Worm (Caenorhabditis elegans) whole organism, L2 larva: ENCODE results near the gene hrg-5.

Experiments used
- C34F6.9 ChIP-seq: fragments of 150-350 bp; optimal IDR thresholded peaks from 2 replicates; lab custom pipeline; 2014; ENCODE audit warnings: missing biosample characterization, missing genetic modification characterization
- F13H6.1 ChIP-seq: sonication (generic microtip); optimal IDR thresholded peaks from 2 replicates; lab custom pipeline; 2016; ENCODE audit warnings: missing genetic modification characterization, missing compliant biosample characterization
- R02D3.7 ChIP-seq: fragments of 150-350 bp; optimal IDR thresholded peaks from 2 replicates; lab custom pipeline; 2014; ENCODE audit warnings: missing biosample characterization, missing genetic modification characterization
- Y55F3AM.14 ChIP-seq: fragments of 200-800 bp; sonication (Bioruptor generic); optimal IDR thresholded peaks from 2 replicates; lab custom pipeline; 2018; ENCODE audit warnings: mild to moderate bottlenecking, missing genetic modification characterization, missing compliant biosample characterization
- alr-1 ChIP-seq: fragments of 150-350 bp; optimal IDR thresholded peaks from 2 replicates; lab custom pipeline; 2014; ENCODE audit warnings: missing biosample characterization, missing genetic modification characterization
- blmp-1 ChIP-seq: sonication (generic microtip); optimal IDR thresholded peaks from 2 replicates; lab custom pipeline; 2017; ENCODE audit warnings: missing genetic modification characterization, mild to moderate bottlenecking, missing compliant biosample characterization, antibody characterized with exemption, moderate library complexity; ENCODE audit not compliant: insufficient read depth
- ceh-16 ChIP-seq: fragments of 150-350 bp; optimal IDR thresholded peaks from 2 replicates; lab custom pipeline; 2014; ENCODE audit warnings: missing biosample characterization, missing genetic modification characterization
- ceh-82 ChIP-seq: fragments of 150-350 bp; optimal IDR thresholded peaks from 2 replicates; lab custom pipeline; 2014; ENCODE audit warnings: missing biosample characterization, missing genetic modification characterization
- crh-2 ChIP-seq: sonication (generic microtip); optimal IDR thresholded peaks from 2 replicates; lab custom pipeline; 2017; ENCODE audit warnings: missing biosample characterization, missing genetic modification characterization
- egl-27 ChIP-seq: sonication (generic microtip); optimal IDR thresholded peaks from 3 replicates; lab custom pipeline; 2017; ENCODE audit warnings: missing biosample characterization, missing genetic modification reagents, missing genetic modification characterization
- elt-1 ChIP-seq: fragments of 150-350 bp; optimal IDR thresholded peaks from 2 replicates; lab custom pipeline; 2014; ENCODE audit warnings: missing biosample characterization, missing genetic modification characterization
- elt-3 ChIP-seq: sonication (generic microtip); optimal IDR thresholded peaks from 2 replicates; lab custom pipeline; 2017; ENCODE audit warnings: missing biosample characterization, missing genetic modification characterization
- fos-1 ChIP-seq: fragments of 150-350 bp; optimal IDR thresholded peaks from 2 replicates; lab custom pipeline; 2014; ENCODE audit warnings: missing biosample characterization, missing genetic modification characterization
- lin-11 ChIP-seq: fragments of 150-350 bp; sonication (generic microtip); optimal IDR thresholded peaks from 2 replicates; lab custom pipeline; 2014; ENCODE audit warnings: missing biosample characterization, missing genetic modification characterization, inconsistent platforms, mixed read lengths
- lin-13 ChIP-seq: fragments of 150-350 bp; optimal IDR thresholded peaks from 2 replicates; lab custom pipeline; 2014; ENCODE audit warnings: missing biosample characterization, missing genetic modification reagents, missing genetic modification characterization
- lsy-2 ChIP-seq, 2 experiments: fragments of 150-350 bp in 1 of 2; sonication (generic microtip) in 1 of 2; optimal IDR thresholded peaks; 2 replicates each; lab custom pipeline; 2014 to 2017; ENCODE audit warnings: missing biosample characterization in 2 of 2, missing genetic modification characterization in 2 of 2
- mab-5 ChIP-seq: fragments of 150-350 bp; optimal IDR thresholded peaks from 2 replicates; lab custom pipeline; 2014; ENCODE audit warnings: missing biosample characterization, missing genetic modification characterization
- mbf-1 ChIP-seq: sonication (generic microtip); optimal IDR thresholded peaks from 2 replicates; lab custom pipeline; 2017; ENCODE audit warnings: missing biosample characterization, missing genetic modification characterization
- nhr-10 ChIP-seq: sonication (generic microtip); optimal IDR thresholded peaks from 2 replicates; lab custom pipeline; 2017; ENCODE audit warnings: missing biosample characterization, missing genetic modification characterization
- nhr-11 ChIP-seq: fragments of 150-350 bp; optimal IDR thresholded peaks from 2 replicates; lab custom pipeline; 2014; ENCODE audit warnings: missing biosample characterization, missing genetic modification characterization
- nhr-12 ChIP-seq: fragments of 150-350 bp; optimal IDR thresholded peaks from 2 replicates; lab custom pipeline; 2014; ENCODE audit warnings: missing biosample characterization, missing genetic modification characterization
- nhr-23 ChIP-seq: fragments of 150-350 bp; optimal IDR thresholded peaks from 2 replicates; lab custom pipeline; 2014; ENCODE audit warnings: missing biosample characterization, missing genetic modification reagents, missing genetic modification characterization
- nhr-237 ChIP-seq: fragments of 150-350 bp; optimal IDR thresholded peaks from 2 replicates; lab custom pipeline; 2014; ENCODE audit warnings: missing biosample characterization, missing genetic modification characterization
- nhr-25 ChIP-seq: fragments of 150-350 bp; sonication (generic microtip); optimal IDR thresholded peaks from 3 replicates; lab custom pipeline; 2014; ENCODE audit warnings: missing biosample characterization, missing genetic modification characterization
- nhr-6 ChIP-seq: fragments of 150-350 bp; optimal IDR thresholded peaks from 2 replicates; lab custom pipeline; 2014; ENCODE audit warnings: missing biosample characterization, missing genetic modification characterization
- nhr-77 ChIP-seq: fragments of 150-350 bp; optimal IDR thresholded peaks from 2 replicates; lab custom pipeline; 2014; ENCODE audit warnings: missing biosample characterization, missing genetic modification characterization
- peb-1 ChIP-seq: fragments of 150-350 bp; optimal IDR thresholded peaks from 2 replicates; lab custom pipeline; 2014; ENCODE audit warnings: missing biosample characterization, missing genetic modification characterization
- skn-1 ChIP-seq: sonication (generic microtip); optimal IDR thresholded peaks from 2 replicates; lab custom pipeline; 2017; ENCODE audit warnings: missing biosample characterization, missing genetic modification characterization
- sma-9 ChIP-seq, 2 experiments: fragments of 150-350 bp in 1 of 2; sonication (generic microtip) in 1 of 2; optimal IDR thresholded peaks; 2 replicates each; lab custom pipeline; 2014 to 2016; ENCODE audit warnings: missing genetic modification characterization in 2 of 2, mild to moderate bottlenecking in 1 of 2, missing biosample characterization in 1 of 2, missing compliant biosample characterization in 1 of 2, missing genetic modification reagents in 1 of 2, moderate library complexity in 1 of 2
- unc-39 ChIP-seq: fragments of 150-350 bp; optimal IDR thresholded peaks from 2 replicates; lab custom pipeline; 2014; ENCODE audit warnings: missing biosample characterization, missing genetic modification characterization
- unc-55 ChIP-seq: fragments of 150-350 bp; sonication (generic microtip); optimal IDR thresholded peaks from 3 replicates; lab custom pipeline; 2014; ENCODE audit warnings: missing biosample characterization, missing genetic modification reagents, missing genetic modification characterization
- zag-1 ChIP-seq: fragments of 150-350 bp; optimal IDR thresholded peaks from 2 replicates; lab custom pipeline; 2014; ENCODE audit warnings: missing biosample characterization, missing genetic modification characterization
- ztf-11 ChIP-seq: sonication (generic microtip); optimal IDR thresholded peaks from 2 replicates; lab custom pipeline; 2017; ENCODE audit warnings: missing biosample characterization, missing genetic modification characterization
- ztf-4 ChIP-seq: fragments of 150-350 bp; optimal IDR thresholded peaks from 2 replicates; lab custom pipeline; 2014; ENCODE audit warnings: missing biosample characterization, missing genetic modification characterization

hrg-5 gene

DNA sequence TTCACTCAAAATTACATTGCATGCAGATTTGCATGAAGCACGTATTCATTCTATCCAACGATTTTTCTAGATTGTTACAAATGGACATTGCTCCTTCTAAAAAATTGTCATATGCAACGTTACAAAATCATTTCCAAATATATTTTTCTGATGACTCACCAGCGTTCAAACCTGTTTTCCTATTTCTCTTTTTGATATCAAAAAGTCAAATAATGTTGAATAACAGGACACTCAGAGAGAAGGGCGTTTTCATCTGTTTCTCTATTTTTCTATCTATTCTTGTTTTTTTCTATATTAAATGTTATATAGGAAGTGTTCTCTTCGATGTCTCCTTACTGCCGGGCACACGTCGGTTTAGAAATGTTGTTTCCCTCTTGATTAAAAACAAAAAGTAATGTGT, 22.4 kb downstream of the hrg-5 start:
- TF ChIP-seq elt-1 (tag; lab: Kevin White, UChicago), result no peak
- no peak for TF ChIP-seq nhr-237
- TF ChIP-seq fos-1 (tag; lab: Kevin White, UChicago), result peak; percentile 64

- TF ChIP-seq nhr-12 (no peak), lsy-2 (tag; optimal IDR thresholded peaks at IDR 0.05; lab: Kevin White, UChicago) (peak in 1 of 2 experiments; percentile 6), sma-9 (GFP tag; optimal IDR thresholded peaks at IDR 0.05; lab: Kevin White, UChicago) (no peak), sma-9 (tag; optimal IDR thresholded peaks at IDR 0.05; lab: Kevin White, UChicago) (no peak), nhr-23 (tag; lab: Kevin White, UChicago) (no peak)
- TF ChIP-seq, all 48 proteins: peak for 1
Measured at ce11 chrIV:11006383-11006782, 22.8 kb downstream of the hrg-5 start.

- peak; percentile 12 for TF ChIP-seq unc-55
- TF ChIP-seq alr-1 (tag; lab: Kevin White, UChicago), result no peak
- TF ChIP-seq ztf-4 (tag; lab: Kevin White, UChicago), result no peak
- TF ChIP-seq mab-5 (tag; lab: Kevin White, UChicago), result no peak
- no peak for TF ChIP-seq fos-1 (tag; lab: Kevin White, UChicago)
- no peak for TF ChIP-seq peb-1
Measured at ce11 chrIV:11004273-11004672, 25.0 kb downstream of the hrg-5 start, which contains the start of gene F13H10.1. F13H10.1 (plus strand) TSS chrIV:11004573.

DNA sequence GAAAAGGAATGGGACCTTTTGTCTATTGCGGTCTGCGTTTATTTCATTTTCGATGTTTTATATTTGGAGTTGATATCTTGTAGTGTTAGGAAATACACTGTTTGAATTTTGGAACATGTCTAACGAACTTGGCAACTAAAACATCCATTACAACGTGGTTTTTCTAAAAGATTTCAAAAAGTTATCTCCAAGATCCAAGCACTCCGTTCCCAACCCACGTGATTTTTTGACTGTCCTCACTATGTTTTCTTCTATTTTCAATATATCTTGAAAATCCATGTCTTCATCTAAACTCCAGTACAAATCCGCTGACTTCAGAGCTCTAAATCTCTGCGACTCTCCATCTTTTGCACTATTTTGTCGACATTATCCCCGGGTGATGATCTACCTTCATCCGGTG, 27.6 kb downstream of the hrg-5 start, which contains the start of gene F13H10.9:
TSS of gene F13H10.9 (plus strand) at position 301 of the 400 bp plus-strand sequence.
- TF ChIP-seq nhr-23 (tag; lab: Kevin White, UChicago), result no peak
- no peak for TF ChIP-seq nhr-10 (tag; lab: Kevin White, UChicago)
- TF ChIP-seq ztf-4 (tag; lab: Kevin White, UChicago), result no peak
- no peak for TF ChIP-seq zag-1 (tag; lab: Kevin White, UChicago)
- TF ChIP-seq C34F6.9 (tag; lab: Kevin White, UChicago), result no peak
- TF ChIP-seq lin-11 (tag; lab: Kevin White, UChicago), result no peak
- TF ChIP-seq peb-1, result no peak
- TF ChIP-seq fos-1 (tag; lab: Kevin White, UChicago), result no peak
- no peak for TF ChIP-seq F13H6.1 (tag; lab: Kevin White, UChicago)
- no peak for TF ChIP-seq ceh-82 (tag; lab: Kevin White, UChicago)
- no peak for TF ChIP-seq nhr-6 (tag; lab: Kevin White, UChicago)
- TF ChIP-seq nhr-25 (tag; lab: Kevin White, UChicago), result no peak
- no peak for TF ChIP-seq Y55F3AM.14 (GFP tag; lab: Kevin White, UChicago)
- TF ChIP-seq nhr-237, result no peak
- TF ChIP-seq R02D3.7 (tag; lab: Kevin White, UChicago), result no peak
- TF ChIP-seq elt-3 (tag; lab: Kevin White, UChicago), result no peak
- no peak for TF ChIP-seq ztf-11 (tag; lab: Kevin White, UChicago)

DNA sequence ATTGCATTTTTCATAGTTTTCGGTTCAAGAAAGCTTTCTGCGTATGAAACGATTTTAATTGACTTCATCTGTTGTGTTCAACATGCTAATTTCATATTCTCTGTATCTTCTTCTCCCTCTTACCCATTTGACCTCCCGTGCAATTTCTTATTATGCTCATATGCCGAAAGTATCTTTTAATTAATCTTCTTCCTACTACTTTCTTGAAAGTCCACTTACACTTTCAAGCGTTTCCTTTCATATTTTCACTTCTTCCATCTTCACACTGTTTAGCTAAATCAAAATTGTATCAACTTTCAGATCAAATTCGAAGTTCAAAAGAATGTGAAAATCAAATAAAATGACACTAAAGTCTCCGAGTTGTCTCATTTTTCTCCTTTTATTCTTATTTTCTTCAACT, 38.5 kb downstream of the hrg-5 start, which contains the start of gene F13H10.5:
TSS of gene F13H10.5 (plus strand) at position 301 of the 400 bp plus-strand sequence.
- no peak for TF ChIP-seq lin-13 (GFP tag; lab: Kevin White, UChicago)
- TF ChIP-seq nhr-10 (tag; lab: Kevin White, UChicago), result no peak
- TF ChIP-seq nhr-77 (tag; lab: Kevin White, UChicago), result no peak
- no peak for TF ChIP-seq mbf-1
- TF ChIP-seq peb-1, result no peak
- TF ChIP-seq ceh-16 (tag; lab: Kevin White, UChicago), result no peak
- no peak for TF ChIP-seq nhr-23 (tag; lab: Kevin White, UChicago)
- no peak for TF ChIP-seq skn-1
- no peak for TF ChIP-seq nhr-25 (tag; lab: Kevin White, UChicago)
- no peak for TF ChIP-seq unc-39
- no peak for TF ChIP-seq nhr-11 (tag; lab: Kevin White, UChicago)
- no peak for TF ChIP-seq egl-27 (tag; lab: Kevin White, UChicago)
- no peak for TF ChIP-seq crh-2
- no peak for TF ChIP-seq blmp-1 (tag; lab: Kevin White, UChicago)
